Fruit fly (Drosophila melanogaster): Measurements from ENCODE around the gene Rsod.
A peak's percentile ranks its signal among the peaks of the same experiment; 100 is the strongest.

The Rsod gene

dm6 chr3R:30200091-30200698, 29.2 kb upstream of the Rsod start:
- TF ChIP-seq CG17801 (GFP tag; optimal IDR thresholded peaks at IDR 0.05; ENCODE audit: partially characterized antibody), result no peak

- no peak for TF ChIP-seq CG17801 (GFP tag; optimal IDR thresholded peaks at IDR 0.05; ENCODE audit: partially characterized antibody)
Observed at dm6 chr3R:30198793-30199192, 27.8 kb upstream of the Rsod start.

dm6 chr3R:30197796-30198195, 26.8 kb upstream of the Rsod start:
- TF ChIP-seq CG17801 (GFP tag; optimal IDR thresholded peaks at IDR 0.05; ENCODE audit: partially characterized antibody), result no peak

- TF ChIP-seq CG17801 (GFP tag; optimal IDR thresholded peaks at IDR 0.05; ENCODE audit: partially characterized antibody), result no peak
Observed at dm6 chr3R:30196128-30196527, 25.1 kb upstream of the Rsod start, which contains the start of gene CG15531. Gene CG15531 (minus strand): TSS chr3R:30196228.

- TF ChIP-seq CG17801 (GFP tag; optimal IDR thresholded peaks at IDR 0.05; ENCODE audit: partially characterized antibody), result peak; percentile 59
Observed at dm6 chr3R:30195606-30196049, 24.6 kb upstream of the Rsod start.

dm6 chr3R:30193826-30194225, 22.8 kb upstream of the Rsod start:
- TF ChIP-seq CG17801 (GFP tag; optimal IDR thresholded peaks at IDR 0.05; ENCODE audit: partially characterized antibody), result no peak

dm6 chr3R:30191462-30191874, 20.5 kb upstream of the Rsod start:
- TF ChIP-seq CG17801 (GFP tag; optimal IDR thresholded peaks at IDR 0.05; ENCODE audit: partially characterized antibody), result peak; percentile 45

- no peak for TF ChIP-seq CG17801 (GFP tag; optimal IDR thresholded peaks at IDR 0.05; ENCODE audit: partially characterized antibody)
Observed at dm6 chr3R:30191047-30191446, 20.0 kb upstream of the Rsod start, which contains the start of gene CG9747. Gene CG9747 (minus strand): TSS chr3R:30191252.

- no peak for TF ChIP-seq CG17801 (GFP tag; optimal IDR thresholded peaks at IDR 0.05; ENCODE audit: partially characterized antibody)
Observed at dm6 chr3R:30189836-30190235, 18.8 kb upstream of the Rsod start.

- TF ChIP-seq CG17801 (GFP tag; optimal IDR thresholded peaks at IDR 0.05; ENCODE audit: partially characterized antibody), result peak; percentile 14
Observed at dm6 chr3R:30189398-30189797, 18.4 kb upstream of the Rsod start.

- TF ChIP-seq CG17801 (GFP tag; optimal IDR thresholded peaks at IDR 0.05; ENCODE audit: partially characterized antibody), result no peak
Observed at dm6 chr3R:30183872-30184271, 12.9 kb upstream of the Rsod start.

dm6 chr3R:30179934-30180333, 8.9 kb upstream of the Rsod start, which contains the start of gene Bet5:
Gene Bet5 (plus strand): TSS chr3R:30180232.
- TF ChIP-seq CG17801 (GFP tag; optimal IDR thresholded peaks at IDR 0.05; ENCODE audit: partially characterized antibody), result no peak

- no peak for TF ChIP-seq CG17801 (GFP tag; optimal IDR thresholded peaks at IDR 0.05; ENCODE audit: partially characterized antibody)
Observed at dm6 chr3R:30177494-30177893, 6.5 kb upstream of the Rsod start, which contains the start of the genes CG1983 and CG15530. Gene CG1983 (minus strand): TSS chr3R:30177700. Gene CG15530 (plus strand): TSS chr3R:30177877.

- TF ChIP-seq CG17801 (GFP tag; optimal IDR thresholded peaks at IDR 0.05; ENCODE audit: partially characterized antibody), result no peak
Observed at dm6 chr3R:30176314-30176713, 5.3 kb upstream of the Rsod start.

- no peak for TF ChIP-seq CG17801 (GFP tag; optimal IDR thresholded peaks at IDR 0.05; ENCODE audit: partially characterized antibody)
Observed at dm6 chr3R:30175045-30175589, 4.1 kb upstream of the Rsod start.

dm6 chr3R:30174160-30175002, 3.4 kb upstream of the Rsod start, which contains the start of gene Mlc2:
Gene Mlc2 (minus strand): TSS chr3R:30174551.
- TF ChIP-seq CG17801 (GFP tag; optimal IDR thresholded peaks at IDR 0.05; ENCODE audit: partially characterized antibody), result no peak

Data from ovary, adult (tissue).